Worm (Caenorhabditis elegans) whole organism, L3 larva: ENCODE measurements around the gene rol-1.

Source experiments
- nhr-12 ChIP-seq: fragments of 150-350 bp; optimal IDR thresholded peaks from 2 replicates; lab custom pipeline; 2014; ENCODE audit warnings: missing biosample characterization, missing genetic modification characterization
- sea-2 ChIP-seq: fragments of 150-350 bp; sonication (generic microtip); optimal IDR thresholded peaks from 4 replicates; lab custom pipeline; 2014; ENCODE audit warnings: missing biosample characterization, missing genetic modification reagents, missing genetic modification characterization
- snpc-4 ChIP-seq: fragments of 150-350 bp; optimal IDR thresholded peaks from 2 replicates; lab custom pipeline; 2014; ENCODE audit warnings: missing biosample characterization, missing genetic modification characterization

DNA sequence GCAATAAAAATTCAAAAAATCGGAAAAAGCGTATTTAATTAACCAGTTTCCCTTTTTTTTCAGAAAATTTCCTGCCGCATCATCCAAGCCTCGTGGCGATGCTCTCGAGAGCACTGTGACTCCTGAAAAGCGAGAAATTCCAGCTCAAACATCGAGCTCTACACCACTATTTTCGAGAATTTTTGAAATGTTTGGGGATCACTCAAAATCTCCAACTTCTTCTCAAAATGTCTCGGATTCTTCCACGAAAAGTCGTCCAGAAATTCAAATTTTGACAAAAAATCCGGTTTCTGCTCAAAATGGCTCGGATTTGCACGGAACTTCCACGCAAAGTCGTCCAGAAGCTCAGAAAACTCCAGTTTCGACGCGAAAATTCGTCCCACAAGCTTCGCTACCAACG, 34.4 kb upstream of the rol-1 start:
- TF ChIP-seq nhr-12 (no peak), snpc-4 (tag; lab: Kevin White, UChicago) (no peak), sea-2 (GFP tag; lab: Kevin White, UChicago) (no peak)
